Fruit fly (Drosophila melanogaster): Measurements from ENCODE around the gene ssx.
A peak's percentile ranks its signal among the peaks of the same experiment; 100 is the strongest.

Gene ssx

DNA sequence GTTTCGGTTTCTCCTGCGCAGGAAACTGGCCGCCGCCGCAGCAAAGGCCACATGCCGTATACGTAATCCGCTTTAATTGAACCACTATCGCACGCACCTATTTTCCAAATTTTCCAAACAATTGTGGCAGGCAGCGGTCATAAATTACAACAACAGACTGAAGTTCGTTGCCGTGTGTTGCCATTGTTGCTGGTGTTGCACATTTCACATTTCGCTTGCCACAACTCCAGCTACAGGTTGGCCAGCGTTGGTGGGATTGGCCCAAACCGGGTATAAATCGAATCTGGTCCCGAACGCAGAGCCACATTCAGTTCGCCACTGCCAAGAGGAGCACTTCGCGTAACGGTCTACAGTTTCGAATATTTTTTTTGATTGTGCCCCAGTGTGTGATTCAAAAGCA is 1.4 kb upstream of the ssx start, which contains the start of gene CG14770:
Gene CG14770 (plus strand): TSS at position 301 of the 400 bp plus-strand sequence.
- TF ChIP-seq CG12768 (GFP tag; optimal IDR thresholded peaks at IDR 0.05) (no peak), bab1 (GFP tag; optimal IDR thresholded peaks at IDR 0.05) (no peak), kay (GFP tag; ENCODE audit: borderline replicate concordance) (no peak), pad (GFP tag; optimal IDR thresholded peaks at IDR 0.05) (no peak), CG1620 (GFP tag; optimal IDR thresholded peaks at IDR 0.05) (no peak), cic (GFP tag; optimal IDR thresholded peaks at IDR 0.05) (no peak), Crg-1 (GFP tag; optimal IDR thresholded peaks at IDR 0.05) (no peak), CG5204 (GFP tag; optimal IDR thresholded peaks at IDR 0.05) (no peak), Mnt (GFP tag; optimal IDR thresholded peaks at IDR 0.05) (no peak)

DNA sequence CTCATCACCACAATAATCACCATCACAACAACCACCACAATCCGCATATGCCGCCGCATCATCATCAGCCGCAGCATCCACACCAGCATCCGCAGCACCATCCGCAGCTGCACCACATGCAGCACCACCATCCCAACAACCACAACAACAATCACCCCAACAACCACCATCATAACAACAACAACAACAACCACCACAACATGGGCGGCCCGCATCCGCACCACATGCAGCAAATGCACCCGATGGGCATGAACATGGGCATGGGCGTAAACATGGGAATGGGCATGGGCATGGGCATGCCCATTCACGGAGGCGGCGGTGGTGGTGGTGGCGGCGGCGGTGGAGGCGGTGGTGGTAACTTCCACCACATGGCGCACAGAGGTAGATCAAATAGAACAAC is 2.3 kb downstream of the ssx start:
- TF ChIP-seq CG14711 (tag; optimal IDR thresholded peaks at IDR 0.05) (no peak), pad (GFP tag; optimal IDR thresholded peaks at IDR 0.05) (no peak), cic (GFP tag; optimal IDR thresholded peaks at IDR 0.05) (no peak), toe (GFP tag; optimal IDR thresholded peaks at IDR 0.05) (no peak)

DNA sequence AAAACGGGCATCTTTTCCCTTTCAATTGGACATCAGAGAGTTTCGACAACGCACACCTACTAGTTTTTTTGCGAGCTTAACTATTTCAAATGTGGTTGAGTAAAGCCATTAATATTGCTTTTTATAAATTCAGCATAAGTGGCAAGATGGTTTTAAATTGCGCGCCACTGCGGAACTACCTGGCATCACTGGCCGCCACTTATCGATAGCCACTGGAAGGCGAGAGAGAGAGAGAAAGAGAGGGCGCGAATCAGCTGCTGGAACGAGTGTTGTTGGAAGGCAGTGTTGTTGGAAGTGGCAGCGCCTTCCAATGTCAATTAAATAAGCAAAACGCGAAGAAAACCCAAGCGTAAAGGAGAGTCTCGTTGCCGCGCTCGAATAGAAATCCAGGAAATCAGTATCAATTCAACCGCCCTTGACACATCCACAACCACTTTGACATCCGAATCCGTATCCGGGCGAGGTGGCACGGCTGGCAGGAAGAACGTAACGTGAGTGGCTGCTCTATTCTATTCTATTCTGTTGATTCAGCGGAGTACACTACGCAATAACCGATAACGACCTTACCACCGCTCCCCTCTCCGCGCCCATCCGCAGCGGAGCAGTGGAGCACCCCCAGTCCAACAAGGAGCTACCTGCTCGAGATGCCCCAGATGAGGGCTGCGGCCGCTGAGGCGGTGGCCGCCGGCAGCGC is 5.0 kb downstream of the ssx start, which contains the start of gene AMPKalpha:
Gene AMPKalpha (plus strand): TSS at position 272 of the 694 bp plus-strand sequence.
- peak; percentile 75 for TF ChIP-seq tj (GFP tag; optimal IDR thresholded peaks at IDR 0.05)
- peak; percentile 41 for TF ChIP-seq bab1 (GFP tag; optimal IDR thresholded peaks at IDR 0.05)
- no peak for TF ChIP-seq CG11617 (GFP tag; optimal IDR thresholded peaks at IDR 0.05)
- TF ChIP-seq cic (GFP tag; optimal IDR thresholded peaks at IDR 0.05), result peak; percentile 33

dm6 chrX:1379692-1380349 is 9.4 kb downstream of the ssx start:
- TF ChIP-seq bab1 (GFP tag; optimal IDR thresholded peaks at IDR 0.05) (no peak), cnc (optimal IDR thresholded peaks at IDR 0.05) (peak in 1 of 2 experiments; percentile 11)

dm6 chrX:1380350-1381060 is 10.1 kb downstream of the ssx start, which contains the start of the genes CG3719 and CG32813:
Gene CG3719, minus strand, starts transcription at chrX:1380480.
Gene CG32813, plus strand, starts transcription at chrX:1380914.
- peak; percentile 14 for TF ChIP-seq CG11617 (GFP tag; optimal IDR thresholded peaks at IDR 0.05)
- TF ChIP-seq toe (GFP tag; optimal IDR thresholded peaks at IDR 0.05), result no peak
- no peak for TF ChIP-seq kay (GFP tag; ENCODE audit: borderline replicate concordance)
- peak; percentile 41 for TF ChIP-seq CG14711 (tag; optimal IDR thresholded peaks at IDR 0.05)
- TF ChIP-seq CG7101 (tag; optimal IDR thresholded peaks at IDR 0.05), result peak; percentile 44
- peak; percentile 73 for TF ChIP-seq CG1620 (GFP tag; optimal IDR thresholded peaks at IDR 0.05)
- TF ChIP-seq Crg-1 (GFP tag; optimal IDR thresholded peaks at IDR 0.05), result peak; percentile 82
- peak; percentile 51 for TF ChIP-seq pad (GFP tag; optimal IDR thresholded peaks at IDR 0.05)
- TF ChIP-seq cnc (optimal IDR thresholded peaks at IDR 0.05), result no peak
- TF ChIP-seq tj (GFP tag; optimal IDR thresholded peaks at IDR 0.05), result peak; percentile 21
- peak; percentile 52 for TF ChIP-seq Mnt (GFP tag; optimal IDR thresholded peaks at IDR 0.05)
- peak; percentile 43 for TF ChIP-seq bab1 (GFP tag; optimal IDR thresholded peaks at IDR 0.05)

DNA sequence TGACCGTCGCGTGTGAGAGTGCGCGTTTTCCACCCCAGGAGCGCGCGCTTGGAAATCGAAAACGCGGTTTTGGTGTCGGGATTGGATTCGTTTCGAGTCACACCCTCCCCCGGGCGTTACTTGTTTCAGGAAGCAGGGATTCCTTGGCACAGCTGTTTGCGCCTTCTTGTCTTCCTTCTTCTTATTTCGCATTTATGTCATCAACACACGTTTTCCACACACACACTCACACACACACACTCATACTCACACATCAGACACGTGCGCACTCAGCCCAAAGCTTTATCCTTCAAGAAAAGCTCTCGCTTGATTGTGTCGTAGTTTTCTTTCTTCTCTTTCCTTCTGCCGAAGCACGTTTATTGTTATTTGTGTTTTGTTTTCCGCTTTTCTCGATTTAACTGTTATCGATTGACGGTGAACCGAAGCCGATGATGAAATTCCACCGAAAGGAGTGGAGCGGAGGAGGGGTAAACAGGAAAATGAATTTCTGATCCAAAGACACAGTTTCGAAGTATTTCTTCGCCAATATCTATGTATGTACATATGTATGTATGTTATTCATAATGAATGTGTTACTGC is 11.1 kb downstream of the ssx start:
- TF ChIP-seq toe (GFP tag; optimal IDR thresholded peaks at IDR 0.05) (no peak), Mnt (GFP tag; optimal IDR thresholded peaks at IDR 0.05) (peak; percentile 34), CG14711 (tag; optimal IDR thresholded peaks at IDR 0.05) (no peak), Clk (GFP tag; optimal IDR thresholded peaks at IDR 0.05) (no peak), CG1620 (GFP tag; optimal IDR thresholded peaks at IDR 0.05) (no peak)

DNA sequence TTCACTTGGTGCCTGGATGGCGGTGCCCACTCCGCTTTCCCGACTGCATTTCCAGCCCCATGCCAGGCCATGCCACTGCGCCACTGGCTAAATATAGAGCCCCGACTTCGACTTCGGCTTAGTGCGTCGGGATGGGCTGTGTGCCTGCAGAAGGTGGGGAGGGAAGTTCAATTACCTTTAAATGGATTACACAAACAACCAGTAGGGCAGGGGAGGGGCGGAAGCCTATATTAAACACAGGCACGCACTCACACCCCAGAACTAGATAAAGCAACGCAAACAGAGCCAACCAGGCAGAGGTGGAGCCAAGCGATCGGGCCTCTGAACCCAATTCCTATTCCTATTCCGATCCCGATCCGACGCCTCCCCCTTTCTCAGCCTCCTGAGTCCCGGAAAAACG is 12.1 kb downstream of the ssx start:
- TF ChIP-seq Hr96 (GFP tag; optimal IDR thresholded peaks at IDR 0.05) (no peak), tj (GFP tag; optimal IDR thresholded peaks at IDR 0.05) (no peak), CG7045 (GFP tag; optimal IDR thresholded peaks at IDR 0.05) (no peak), CG5204 (GFP tag; optimal IDR thresholded peaks at IDR 0.05) (no peak), ovo (GFP tag; optimal IDR thresholded peaks at IDR 0.05) (no peak), kay (GFP tag; ENCODE audit: borderline replicate concordance) (no peak)

All from whole organism, adult.